Fruit fly (Drosophila melanogaster) S2 (cell line): ENCODE data around the gene ast.

ENCODE experiments used
- CG8478 ChIP-seq: fragments of >200 bp; optimal IDR thresholded peaks from 2 replicates; lab custom pipeline; 2018
- CTCF ChIP-seq, 2 experiments: fragments of >200 bp; optimal IDR thresholded peaks; 2 replicates each; lab custom pipeline; 2018

- TF ChIP-seq CG8478 = no peak
- TF ChIP-seq CTCF (optimal IDR thresholded peaks at IDR 0.05; lab: Kevin White, UChicago) = no peak
These were observed 28.9 kb upstream of the ast start for dm6 chr2L:1048846-1049245.
